Worm (Caenorhabditis elegans): ENCODE measurements around the gene rbm-26.

rbm-26 gene

DNA sequence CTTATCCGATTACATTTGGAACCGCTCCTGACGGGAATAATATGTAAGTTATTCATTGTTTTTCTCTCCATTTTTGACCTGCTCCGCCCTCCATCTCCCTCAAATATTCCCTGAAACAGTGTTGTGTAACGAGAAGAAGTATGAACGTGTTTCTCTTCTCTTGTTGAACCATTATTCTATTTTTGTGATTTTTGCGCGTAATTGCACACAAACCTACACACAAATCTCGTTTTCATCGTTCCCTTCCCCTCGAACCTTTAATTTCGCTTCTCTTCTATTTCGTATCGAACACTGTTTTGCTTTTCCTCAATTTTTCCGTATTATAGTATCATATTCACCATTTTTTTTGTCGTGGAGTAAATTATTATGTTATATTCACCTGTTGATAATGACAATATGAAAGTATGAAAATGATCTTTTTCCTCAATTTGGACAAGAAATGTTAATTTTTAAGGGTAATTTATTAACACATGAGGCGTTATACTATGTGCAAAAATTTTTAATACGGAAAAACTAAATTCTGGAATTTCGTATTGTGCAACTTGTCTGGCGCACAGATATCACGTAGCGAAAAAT lies 5.9 kb downstream of the rbm-26 start:
- TF ChIP-seq fos-1 (tag; optimal IDR thresholded peaks at IDR 0.05) (no peak), hmg-11 (tag; optimal IDR thresholded peaks at IDR 0.05) (no peak), lin-39 (tag; optimal IDR thresholded peaks at IDR 0.05) (no peak), elt-2 (tag; optimal IDR thresholded peaks at IDR 0.05) (peak; percentile 3), ama-1 (optimal IDR thresholded peaks at IDR 0.05) (peak; percentile 77), nhr-12 (tag; optimal IDR thresholded peaks at IDR 0.05) (no peak), lsy-12 (tag; optimal IDR thresholded peaks at IDR 0.05) (peak; percentile 18), ceh-28 (tag; optimal IDR thresholded peaks at IDR 0.05) (no peak)

DNA sequence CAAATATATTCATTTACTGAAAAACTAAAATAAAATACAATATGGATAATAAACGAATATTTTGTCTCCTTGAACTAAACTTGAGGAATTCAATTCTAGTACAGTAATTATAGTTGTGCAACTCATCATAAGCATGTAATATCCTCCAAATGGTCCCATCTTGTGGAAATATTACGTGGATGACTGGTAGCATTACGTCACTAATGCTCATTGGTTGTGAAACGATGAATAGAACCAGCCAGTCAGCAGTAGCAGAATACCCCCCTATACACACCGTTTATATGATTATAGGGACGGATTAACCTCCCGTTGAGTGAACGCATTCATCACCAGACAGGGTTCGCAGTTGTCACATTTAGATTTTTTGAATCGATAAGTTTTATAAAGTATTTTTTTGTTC lies 7.0 kb downstream of the rbm-26 start:
- no peak for TF ChIP-seq sea-2 (GFP tag; optimal IDR thresholded peaks at IDR 0.05)
- TF ChIP-seq nfya-1 (tag; optimal IDR thresholded peaks at IDR 0.05; ENCODE audit: insufficient read depth): no peak
- no peak for TF ChIP-seq nhr-76 (tag; optimal IDR thresholded peaks at IDR 0.05)
- TF ChIP-seq ztf-11 (tag; optimal IDR thresholded peaks at IDR 0.05): no peak
- TF ChIP-seq ama-1 (optimal IDR thresholded peaks at IDR 0.05): no peak
- TF ChIP-seq lin-15B (tag; optimal IDR thresholded peaks at IDR 0.05): no peak
- no peak for TF ChIP-seq unc-39 (tag; optimal IDR thresholded peaks at IDR 0.05)
- no peak for TF ChIP-seq R02D3.7 (tag; optimal IDR thresholded peaks at IDR 0.05)

DNA sequence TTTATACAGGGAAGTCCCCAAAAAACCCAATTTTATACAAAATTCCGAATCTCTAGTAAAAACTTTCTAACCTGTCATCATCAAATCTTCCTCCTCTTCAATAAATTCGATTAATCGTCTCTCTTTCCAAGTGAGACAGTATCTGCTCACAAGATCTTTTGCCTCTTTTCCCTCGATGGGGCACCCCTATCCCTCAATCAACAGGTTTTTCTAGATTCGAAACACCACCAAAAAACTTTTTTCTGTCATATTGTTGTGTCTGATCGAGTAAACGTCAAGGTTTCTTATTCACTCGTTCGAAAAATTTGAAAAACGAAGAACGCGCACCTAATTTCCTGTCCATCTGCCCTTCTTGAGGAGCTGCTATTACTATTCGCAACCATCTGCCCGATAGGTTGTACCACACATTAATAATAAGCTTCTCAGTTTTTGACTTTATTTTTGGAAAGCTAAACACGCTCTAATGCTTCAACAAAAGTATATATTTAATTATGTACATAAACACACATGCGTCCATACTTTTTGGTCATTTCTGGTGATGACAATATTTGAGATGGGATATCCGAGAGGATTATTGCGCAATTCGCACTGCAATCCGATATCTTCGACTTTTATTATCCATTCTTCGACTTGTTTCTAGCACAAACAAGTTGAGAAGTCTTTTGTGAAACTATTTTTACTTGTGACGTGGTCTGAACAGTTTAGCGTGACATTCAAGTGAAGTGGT lies 7.9 kb downstream of the rbm-26 start:
- TF ChIP-seq ceh-82 (tag; optimal IDR thresholded peaks at IDR 0.05) (no peak), elt-1 (tag; optimal IDR thresholded peaks at IDR 0.05) (peak; percentile 48), nhr-25 (tag; optimal IDR thresholded peaks at IDR 0.05) (peak; percentile 7), eor-1 (tag; optimal IDR thresholded peaks at IDR 0.05) (no peak), ama-1 (optimal IDR thresholded peaks at IDR 0.05) (no peak), unc-39 (tag; optimal IDR thresholded peaks at IDR 0.05) (no peak)

DNA sequence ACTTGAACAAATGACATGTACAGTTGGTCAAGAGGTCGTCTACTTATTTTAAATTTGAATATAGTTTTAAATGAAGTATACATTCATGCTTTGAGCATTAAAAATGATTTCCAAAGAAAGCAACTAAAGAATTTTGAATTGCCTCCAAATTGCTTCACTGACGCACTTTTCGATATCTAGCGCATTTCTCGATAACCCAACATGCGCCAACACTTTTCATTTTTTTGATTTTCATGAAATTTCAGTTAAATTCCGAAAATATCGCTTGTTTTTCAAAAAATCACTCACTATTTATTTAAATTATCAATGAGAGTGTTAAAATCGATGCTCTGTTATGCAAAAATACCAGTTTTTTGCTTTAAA lies 8.5 kb downstream of the rbm-26 start:
- TF ChIP-seq lin-15B (tag; optimal IDR thresholded peaks at IDR 0.05) (peak; percentile 21), jun-1 (tag; optimal IDR thresholded peaks at IDR 0.05) (no peak), nhr-77 (tag; optimal IDR thresholded peaks at IDR 0.05) (no peak), nfya-1 (tag; optimal IDR thresholded peaks at IDR 0.05; ENCODE audit: insufficient read depth) (no peak), fkh-10 (GFP tag; optimal IDR thresholded peaks at IDR 0.05) (no peak), nhr-237 (tag; optimal IDR thresholded peaks at IDR 0.05) (no peak)

DNA sequence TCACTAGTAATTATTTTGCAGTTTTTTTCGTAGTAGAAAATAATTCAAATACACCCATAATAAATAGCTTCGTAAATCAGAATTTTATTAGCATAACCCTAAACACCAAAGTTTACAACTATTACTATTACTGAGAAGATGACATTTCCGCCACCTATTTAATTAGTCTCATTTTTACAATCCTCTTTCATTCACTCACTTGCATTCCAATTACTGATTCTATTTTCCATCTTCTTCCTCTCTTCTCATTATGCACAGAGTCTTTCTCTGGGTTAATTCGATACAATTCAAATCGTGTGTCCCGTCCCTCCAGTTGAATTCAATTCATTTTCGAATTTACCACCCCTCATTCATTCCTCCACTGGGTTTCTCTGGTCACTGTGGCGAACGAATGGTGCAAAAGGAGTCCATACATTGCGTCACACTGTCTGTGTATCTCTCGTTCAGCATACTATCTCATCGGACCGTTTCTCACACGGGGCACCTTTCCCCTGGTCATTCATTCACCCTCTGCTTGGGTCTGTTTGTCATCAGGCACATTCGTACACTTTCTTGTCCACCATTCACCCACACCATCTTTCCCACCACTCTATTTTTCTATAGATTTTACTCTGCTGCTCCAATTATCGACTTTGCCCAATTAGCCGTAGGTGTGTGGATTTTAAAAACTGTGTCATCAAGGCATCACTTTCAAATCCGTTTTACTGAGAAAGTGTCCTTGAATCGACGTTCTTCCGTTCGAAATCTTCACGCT lies 9.1 kb downstream of the rbm-26 start:
- TF ChIP-seq ceh-9 (tag; optimal IDR thresholded peaks at IDR 0.05) (no peak), fkh-10 (GFP tag; optimal IDR thresholded peaks at IDR 0.05) (no peak), unc-39 (tag; optimal IDR thresholded peaks at IDR 0.05) (no peak), aly-2 (tag; optimal IDR thresholded peaks at IDR 0.05) (no peak), ceh-28 (tag; optimal IDR thresholded peaks at IDR 0.05) (no peak), nhr-23 (tag; optimal IDR thresholded peaks at IDR 0.05) (no peak), nhr-25 (tag; optimal IDR thresholded peaks at IDR 0.05) (no peak), ama-1 (optimal IDR thresholded peaks at IDR 0.05) (no peak), unc-62 (GFP tag; optimal IDR thresholded peaks at IDR 0.05) (no peak), nhr-28 (tag; optimal IDR thresholded peaks at IDR 0.05) (no peak), snpc-4 (tag; optimal IDR thresholded peaks at IDR 0.05) (no peak), ZK546.5 (tag; optimal IDR thresholded peaks at IDR 0.05) (no peak), tbx-2 (tag; optimal IDR thresholded peaks at IDR 0.05) (no peak), elt-3 (tag; optimal IDR thresholded peaks at IDR 0.05) (no peak), skn-1 (tag; optimal IDR thresholded peaks at IDR 0.05) (no peak), mml-1 (tag; optimal IDR thresholded peaks at IDR 0.05) (no peak), egl-27 (tag; optimal IDR thresholded peaks at IDR 0.05) (no peak), nhr-11 (tag; optimal IDR thresholded peaks at IDR 0.05) (no peak), elt-1 (tag; optimal IDR thresholded peaks at IDR 0.05) (no peak)

Measured in whole organism, L3 larva.